Worm (Caenorhabditis elegans) whole organism, mixed stage, embryonic: Measurements from ENCODE around the gene R13A5.15.

Experiments used
- ces-1 ChIP-seq: fragments of 150-350 bp; optimal IDR thresholded peaks from 2 replicates; lab custom pipeline; 2014; ENCODE audit warnings: missing biosample characterization, missing genetic modification reagents, missing genetic modification characterization
- elt-3 ChIP-seq: fragments of 150-350 bp; optimal IDR thresholded peaks from 2 replicates; lab custom pipeline; 2014; ENCODE audit warnings: missing biosample characterization, missing genetic modification characterization
- flh-1 ChIP-seq: fragments of 200-800 bp; sonication (Bioruptor generic); optimal IDR thresholded peaks from 2 replicates; lab custom pipeline; 2018; ENCODE audit warnings: mild to moderate bottlenecking, missing genetic modification characterization, moderate library complexity, missing compliant biosample characterization
- lsy-2 ChIP-seq: fragments of 150-350 bp; optimal IDR thresholded peaks from 2 replicates; lab custom pipeline; 2014; ENCODE audit warnings: missing biosample characterization, missing genetic modification characterization
- mls-2 ChIP-seq: sonication (generic microtip); optimal IDR thresholded peaks from 2 replicates; lab custom pipeline; 2016; ENCODE audit warnings: mild to moderate bottlenecking, missing genetic modification characterization, moderate library complexity, missing compliant biosample characterization
- nhr-237 ChIP-seq: fragments of 150-350 bp; optimal IDR thresholded peaks from 2 replicates; lab custom pipeline; 2014; ENCODE audit warnings: missing biosample characterization, missing genetic modification characterization
- nhr-28 ChIP-seq: fragments of 150-350 bp; optimal IDR thresholded peaks from 2 replicates; lab custom pipeline; 2014; ENCODE audit warnings: missing biosample characterization, missing genetic modification characterization
- nhr-76 ChIP-seq: sonication (generic microtip); optimal IDR thresholded peaks from 2 replicates; lab custom pipeline; 2017; ENCODE audit warnings: missing biosample characterization, missing genetic modification characterization
- pha-4 ChIP-seq: fragments of 150-350 bp; optimal IDR thresholded peaks from 2 replicates; lab custom pipeline; 2018; ENCODE audit warnings: missing biosample characterization, missing genetic modification reagents, missing genetic modification characterization
- snpc-4 ChIP-seq: fragments of 150-350 bp; optimal IDR thresholded peaks from 2 replicates; lab custom pipeline; 2014; ENCODE audit warnings: missing biosample characterization, missing genetic modification characterization
- unc-39 ChIP-seq: fragments of 150-350 bp; optimal IDR thresholded peaks from 2 replicates; lab custom pipeline; 2014; ENCODE audit warnings: missing biosample characterization, missing genetic modification characterization
- unc-62 ChIP-seq: fragments of 150-350 bp; optimal IDR thresholded peaks from 2 replicates; lab custom pipeline; 2014; ENCODE audit warnings: missing biosample characterization, missing genetic modification reagents, missing genetic modification characterization
- ztf-11 ChIP-seq: fragments of 150-350 bp; optimal IDR thresholded peaks from 2 replicates; lab custom pipeline; 2014; ENCODE audit warnings: missing biosample characterization, missing genetic modification characterization

DNA sequence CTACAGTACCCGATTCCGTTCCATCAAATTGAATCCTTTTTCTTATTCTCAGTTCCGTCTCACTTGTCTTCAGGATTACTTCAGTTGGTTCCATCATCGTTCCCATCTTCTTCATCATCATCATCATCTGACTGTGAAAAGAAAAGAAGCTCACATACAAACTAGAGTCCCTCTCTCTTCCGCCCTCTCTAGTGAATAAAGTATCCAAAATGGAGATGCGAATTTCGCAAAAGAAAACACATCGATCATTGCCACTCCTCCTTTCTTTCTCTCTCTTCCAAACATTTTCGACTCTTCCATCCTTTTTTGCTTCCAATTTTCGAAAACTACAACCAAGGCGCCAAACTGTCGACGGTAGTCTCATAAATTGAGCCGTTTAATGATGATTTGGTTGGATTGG is 35.3 kb downstream of the R13A5.15 start:
- TF ChIP-seq unc-62 (GFP tag; lab: Kevin White, UChicago) = no peak
- TF ChIP-seq ces-1 (GFP tag; lab: Kevin White, UChicago) = no peak
- no peak for TF ChIP-seq pha-4 (tag; lab: Kevin White, UChicago)
- TF ChIP-seq ztf-11 (tag; lab: Kevin White, UChicago) = no peak
- no peak for TF ChIP-seq nhr-76 (tag; lab: Kevin White, UChicago)
- TF ChIP-seq lsy-2 (tag; lab: Kevin White, UChicago) = no peak
- TF ChIP-seq nhr-28 = no peak
- no peak for TF ChIP-seq unc-39 (tag; lab: Kevin White, UChicago)
- TF ChIP-seq mls-2 (tag; lab: Kevin White, UChicago) = no peak
- no peak for TF ChIP-seq snpc-4 (tag; lab: Kevin White, UChicago)
- no peak for TF ChIP-seq nhr-237
- TF ChIP-seq elt-3 (tag; lab: Kevin White, UChicago) = no peak
- TF ChIP-seq flh-1 (GFP tag; lab: Kevin White, UChicago) = no peak
